Fruit fly (Drosophila melanogaster): ENCODE data around the gene mRpL2.

- TF ChIP-seq CG8478 (optimal IDR thresholded peaks at IDR 0.05) (no peak), CTCF (optimal IDR thresholded peaks at IDR 0.05) (no peak)
These were observed 19.0 kb upstream of the mRpL2 start, which contains the start of gene Elo68beta for dm6 chr3L:11101598-11101997.
